Worm (Caenorhabditis elegans): Measurements from ENCODE around the gene R102.4.

DNA sequence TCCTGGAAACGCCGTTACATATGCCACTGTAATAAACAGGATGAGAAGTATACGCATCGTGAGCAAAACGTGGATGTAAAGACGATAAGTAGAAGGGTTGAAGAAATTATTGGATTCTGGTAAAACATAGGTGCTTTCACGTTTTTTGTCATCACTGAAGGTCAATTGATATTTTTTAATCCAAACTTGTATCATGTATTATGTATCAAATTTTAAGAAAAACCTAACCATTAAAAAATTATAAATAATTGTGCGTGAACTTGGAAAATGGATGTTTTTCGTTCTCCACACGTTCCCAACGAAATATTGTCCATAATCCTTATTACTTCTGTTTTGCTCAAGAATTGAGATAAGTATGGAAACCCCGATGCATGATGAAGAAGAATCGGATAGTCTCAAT, 5.0 kb downstream of the R102.4 start, which contains the start of gene R102.8:
- TF ChIP-seq ama-1 (optimal IDR thresholded peaks at IDR 0.05) (no peak), unc-62 (GFP tag; optimal IDR thresholded peaks at IDR 0.05 in 1 of 2) (peak in 1 of 2 experiments; percentile 70), unc-62 (tag; optimal IDR thresholded peaks at IDR 0.05) (no peak), mdl-1 (tag; optimal IDR thresholded peaks at IDR 0.05) (no peak), aha-1 (tag) (no peak), nhr-25 (tag; optimal IDR thresholded peaks at IDR 0.05; ENCODE audit: borderline replicate concordance, insufficient read depth) (no peak), Y105C5A.15 (GFP tag; IDR thresholded peaks at IDR 0.05) (no peak), aly-2 (tag; optimal IDR thresholded peaks at IDR 0.05) (no peak), ceh-28 (tag; optimal IDR thresholded peaks at IDR 0.05) (no peak), unc-130 (GFP tag; optimal IDR thresholded peaks at IDR 0.05) (no peak)

Measured in whole organism, L4 larva.